Fruit fly (Drosophila melanogaster) whole organism, embryonic: ENCODE measurements around the gene CG18810.

ENCODE experiments used
- Bteb2 ChIP-seq: fragments of 200-800 bp; sonication (Bioruptor generic); optimal IDR thresholded peaks from 2 replicates; lab custom pipeline; 2016; ENCODE audit warnings: missing biosample characterization, missing genetic modification characterization
- CG10147 ChIP-seq: fragments of 200-800 bp; sonication (Bioruptor generic); optimal IDR thresholded peaks from 2 replicates; lab custom pipeline; 2019; ENCODE audit warnings: missing biosample characterization, mild to moderate bottlenecking, missing genetic modification characterization, moderate library complexity
- CG10654 ChIP-seq: fragments of 200-800 bp; sonication (Bioruptor generic); optimal IDR thresholded peaks from 2 replicates; lab custom pipeline; 2016; ENCODE audit warnings: missing biosample characterization, missing genetic modification characterization
- CG12155 ChIP-seq: fragments of 200-800 bp; sonication (Bioruptor generic); optimal IDR thresholded peaks from 3 replicates; lab custom pipeline; 2016; ENCODE audit warnings: missing biosample characterization, missing genetic modification characterization
- CG12391 ChIP-seq: fragments of 200-800 bp; sonication (Bioruptor generic); optimal IDR thresholded peaks from 3 replicates; lab custom pipeline; 2018; ENCODE audit warnings: missing biosample characterization, mild to moderate bottlenecking, missing genetic modification characterization, moderate library complexity
- CG13624 ChIP-seq: fragments of 200-800 bp; sonication (Bioruptor generic); optimal IDR thresholded peaks from 2 replicates; lab custom pipeline; 2016; ENCODE audit warnings: missing biosample characterization, missing genetic modification characterization
- CG1647 ChIP-seq: fragments of 200-800 bp; sonication (Bioruptor generic); optimal IDR thresholded peaks from 3 replicates; lab custom pipeline; 2016; ENCODE audit warnings: missing biosample characterization, missing genetic modification characterization
- CG17359 ChIP-seq: fragments of 200-800 bp; sonication (Bioruptor generic); optimal IDR thresholded peaks from 3 replicates; lab custom pipeline; 2018; ENCODE audit warnings: missing biosample characterization, mild to moderate bottlenecking, missing genetic modification characterization, moderate library complexity
- CG17612 ChIP-seq: fragments of 200-800 bp; sonication (Bioruptor generic); IDR thresholded peaks from 2 replicates; pipeline ENCODE4 v1.3.6; 2022; ENCODE audit warnings: missing biosample characterization, missing genetic modification characterization
- CG18476 ChIP-seq: fragments of 200-800 bp; sonication (Bioruptor generic); optimal IDR thresholded peaks from 2 replicates; lab custom pipeline; 2016; ENCODE audit warnings: missing biosample characterization, mild to moderate bottlenecking, missing genetic modification characterization
- CG30403 ChIP-seq: fragments of 200-800 bp; sonication (Bioruptor generic); optimal IDR thresholded peaks from 3 replicates; lab custom pipeline; 2016; ENCODE audit warnings: missing biosample characterization, missing genetic modification characterization
- CG32772 ChIP-seq: fragments of 200-800 bp; sonication (Bioruptor generic); IDR thresholded peaks from 2 replicates; pipeline ENCODE4 v1.3.6; 2022; ENCODE audit warnings: missing biosample characterization, missing genetic modification characterization
- CG33213 ChIP-seq: fragments of 200-800 bp; sonication (Bioruptor generic); optimal IDR thresholded peaks from 3 replicates; lab custom pipeline; 2016; ENCODE audit warnings: missing biosample characterization, missing genetic modification characterization
- CG3407 ChIP-seq: fragments of 200-800 bp; sonication (Bioruptor generic); optimal IDR thresholded peaks from 2 replicates; lab custom pipeline; 2018; ENCODE audit warnings: missing biosample characterization, mild to moderate bottlenecking, missing genetic modification characterization
- CG4328 ChIP-seq: fragments of 200-800 bp; sonication (Bioruptor generic); optimal IDR thresholded peaks from 3 replicates; lab custom pipeline; 2017; ENCODE audit warnings: missing biosample characterization, missing genetic modification reagents, missing genetic modification characterization
- CG4820 ChIP-seq: fragments of 200-800 bp; sonication (Bioruptor generic); optimal IDR thresholded peaks from 3 replicates; lab custom pipeline; 2016; ENCODE audit warnings: missing biosample characterization, missing genetic modification characterization
- CG9817 ChIP-seq: fragments of 200-800 bp; sonication (Bioruptor generic); optimal IDR thresholded peaks from 2 replicates; lab custom pipeline; 2018; ENCODE audit warnings: missing biosample characterization, mild to moderate bottlenecking, missing genetic modification characterization, moderate library complexity
- CHES-1-like ChIP-seq: fragments of 200-800 bp; sonication (Bioruptor generic); optimal IDR thresholded peaks from 2 replicates; lab custom pipeline; 2016; ENCODE audit warnings: missing biosample characterization, missing genetic modification characterization
- CoRest ChIP-seq: fragments of 200-800 bp; sonication (Bioruptor generic); optimal IDR thresholded peaks from 3 replicates; lab custom pipeline; 2018; ENCODE audit warnings: missing biosample characterization, mild to moderate bottlenecking, missing genetic modification characterization, moderate library complexity
- Dip2 ChIP-seq: fragments of 200-800 bp; sonication (Bioruptor generic); IDR thresholded peaks from 2 replicates; pipeline ENCODE4 v1.3.6; 2022; ENCODE audit warnings: missing biosample characterization, missing genetic modification characterization
- Drgx ChIP-seq: fragments of 200-800 bp; sonication (Bioruptor generic); IDR thresholded peaks from 2 replicates; pipeline ENCODE4 v1.3.6; 2022; ENCODE audit warnings: missing biosample characterization, missing genetic modification characterization
- E2f1 ChIP-seq: fragments of 200-800 bp; sonication (Bioruptor generic); IDR thresholded peaks from 2 replicates; pipeline ENCODE4 v1.3.6; 2022; ENCODE audit warnings: missing biosample characterization, missing genetic modification characterization
- Fer3 ChIP-seq: fragments of 200-800 bp; sonication (Bioruptor generic); optimal IDR thresholded peaks from 2 replicates; lab custom pipeline; 2018; ENCODE audit warnings: missing biosample characterization, mild to moderate bottlenecking, missing genetic modification characterization, moderate library complexity
- Hand ChIP-seq: fragments of 200-800 bp; sonication (Bioruptor generic); optimal IDR thresholded peaks from 2 replicates; lab custom pipeline; 2017; ENCODE audit warnings: mild to moderate bottlenecking, missing biosample characterization, missing genetic modification reagents, missing genetic modification characterization
- Hr3 ChIP-seq: fragments of 200-800 bp; sonication (Bioruptor generic); optimal IDR thresholded peaks from 3 replicates; lab custom pipeline; 2016; ENCODE audit warnings: missing biosample characterization, missing genetic modification characterization
- MESR4 ChIP-seq: fragments of 200-800 bp; sonication (Bioruptor generic); optimal IDR thresholded peaks from 2 replicates; lab custom pipeline; 2018; ENCODE audit warnings: missing biosample characterization, mild to moderate bottlenecking, missing genetic modification characterization, moderate library complexity
- Max ChIP-seq: fragments of 200-800 bp; sonication (Bioruptor generic); optimal IDR thresholded peaks from 2 replicates; lab custom pipeline; 2016; ENCODE audit warnings: missing biosample characterization, mild to moderate bottlenecking, missing genetic modification characterization
- Meics ChIP-seq: fragments of 200-800 bp; sonication (Bioruptor generic); optimal IDR thresholded peaks from 2 replicates; lab custom pipeline; 2017; ENCODE audit warnings: missing biosample characterization, mild to moderate bottlenecking, missing genetic modification characterization
- Mrtf ChIP-seq: fragments of 200-800 bp; sonication (Bioruptor generic); IDR thresholded peaks from 3 replicates; pipeline ENCODE4 v1.3.6; 2022; ENCODE audit warnings: missing biosample characterization, missing genetic modification characterization
- Neu2 ChIP-seq: fragments of 200-800 bp; sonication (Bioruptor generic); optimal IDR thresholded peaks from 3 replicates; lab custom pipeline; 2016; ENCODE audit warnings: missing biosample characterization, missing genetic modification characterization, borderline replicate concordance
- Six4 ChIP-seq: fragments of 200-800 bp; sonication (Bioruptor generic); optimal IDR thresholded peaks from 2 replicates; lab custom pipeline; 2016; ENCODE audit warnings: missing biosample characterization, missing genetic modification characterization
- Trl ChIP-seq, 3 experiments: fragments of >200 bp in 2 of 3; fragments of 200-800 bp in 1 of 3; sonication (Bioruptor generic) in 1 of 3; optimal IDR thresholded peaks; 2 replicates in 1 of 3; 3 replicates in 2 of 3; lab custom pipeline; 2016 to 2017; ENCODE audit warnings: missing biosample characterization in 1 of 3, missing genetic modification characterization in 1 of 3
- Xrp1 ChIP-seq: fragments of 200-800 bp; sonication (Bioruptor generic); IDR thresholded peaks from 2 replicates; pipeline ENCODE4 v1.3.6; 2022; ENCODE audit warnings: missing biosample characterization, missing genetic modification characterization
- al ChIP-seq: fragments of 200-800 bp; sonication (Bioruptor generic); IDR thresholded peaks from 2 replicates; pipeline ENCODE4 v1.3.6; 2022; ENCODE audit warnings: missing biosample characterization, missing genetic modification characterization
- ash1 ChIP-seq: fragments of 200-800 bp; sonication (Bioruptor generic); optimal IDR thresholded peaks from 2 replicates; lab custom pipeline; 2018; ENCODE audit warnings: missing biosample characterization, mild to moderate bottlenecking, missing genetic modification characterization
- chm ChIP-seq: fragments of 200-800 bp; sonication (Bioruptor generic); IDR thresholded peaks from 2 replicates; pipeline ENCODE4 v1.3.6; 2022; ENCODE audit warnings: missing biosample characterization, missing genetic modification characterization
- danr ChIP-seq: fragments of 200-800 bp; sonication (Bioruptor generic); IDR thresholded peaks from 2 replicates; pipeline ENCODE4 v1.3.6; 2022; ENCODE audit warnings: missing biosample characterization, missing genetic modification characterization
- dmrt11E ChIP-seq: fragments of 200-800 bp; sonication (Bioruptor generic); optimal IDR thresholded peaks from 3 replicates; lab custom pipeline; 2018; ENCODE audit warnings: missing biosample characterization, mild to moderate bottlenecking, missing genetic modification characterization, moderate library complexity
- fd96Cb ChIP-seq: fragments of 200-800 bp; sonication (Bioruptor generic); optimal IDR thresholded peaks from 2 replicates; lab custom pipeline; 2018; ENCODE audit warnings: missing biosample characterization, mild to moderate bottlenecking, missing genetic modification characterization, moderate library complexity
- fu2 ChIP-seq: fragments of 200-800 bp; sonication (Bioruptor generic); optimal IDR thresholded peaks from 2 replicates; lab custom pipeline; 2016; ENCODE audit warnings: missing biosample characterization, missing genetic modification characterization
- her ChIP-seq: fragments of 200-800 bp; sonication (Bioruptor generic); optimal IDR thresholded peaks from 2 replicates; lab custom pipeline; 2016; ENCODE audit warnings: missing biosample characterization, missing genetic modification characterization
- ken ChIP-seq: fragments of 200-800 bp; sonication (Bioruptor generic); IDR thresholded peaks from 3 replicates; pipeline ENCODE4 v1.3.6; 2022; ENCODE audit warnings: missing biosample characterization, missing genetic modification characterization
- maf-S ChIP-seq: fragments of 200-800 bp; sonication (Bioruptor generic); optimal IDR thresholded peaks from 2 replicates; lab custom pipeline; 2016; ENCODE audit warnings: missing biosample characterization, missing genetic modification characterization
- pan ChIP-seq, 4 experiments: fragments of >200 bp in 3 of 4; fragments of 200-800 bp in 1 of 4; sonication (Bioruptor generic) in 1 of 4; optimal IDR thresholded peaks in 3 of 4; IDR thresholded peaks in 1 of 4; 2 replicates each; pipeline versions ENCODE4 v1.3.6 to Lab custom; 2017 to 2022; ENCODE audit warnings: missing biosample characterization in 2 of 4, missing genetic modification characterization in 2 of 4, mixed read lengths in 1 of 4
- repo ChIP-seq: fragments of 200-800 bp; sonication (Bioruptor generic); optimal IDR thresholded peaks from 2 replicates; lab custom pipeline; 2016; ENCODE audit warnings: missing biosample characterization, missing genetic modification characterization
- sqz ChIP-seq: fragments of 200-800 bp; sonication (Bioruptor generic); optimal IDR thresholded peaks from 3 replicates; lab custom pipeline; 2018; ENCODE audit warnings: missing biosample characterization, mild to moderate bottlenecking, missing genetic modification characterization
- stwl ChIP-seq: fragments of 200-800 bp; sonication (Bioruptor generic); optimal IDR thresholded peaks from 3 replicates; lab custom pipeline; 2018; ENCODE audit warnings: missing biosample characterization, mild to moderate bottlenecking, missing genetic modification characterization, moderate library complexity
- sug ChIP-seq: fragments of 200-800 bp; optimal IDR thresholded peaks from 2 replicates; lab custom pipeline; 2019; ENCODE audit warnings: missing biosample characterization, mild to moderate bottlenecking, missing genetic modification characterization, moderate library complexity
- tx ChIP-seq: fragments of 200-800 bp; sonication (Bioruptor generic); optimal IDR thresholded peaks from 2 replicates; lab custom pipeline; 2016; ENCODE audit warnings: missing biosample characterization, missing genetic modification characterization
- unpg ChIP-seq: fragments of 200-800 bp; sonication (Bioruptor generic); optimal IDR thresholded peaks from 3 replicates; lab custom pipeline; 2018; ENCODE audit warnings: missing biosample characterization, mild to moderate bottlenecking, missing genetic modification characterization, moderate library complexity

The CG18810 gene

dm6 chr2L:20649891-20650290, 1.2 kb downstream of the CG18810 start, which contains the start of gene CG2611 (continued):
- TF ChIP-seq ken (GFP tag; lab: Robert Waterston, UW): 0 out of 3 replicates have a peak, but pooled peaks have one; percentile 38
- peak; percentile 36 for TF ChIP-seq Fer3 (tag; lab: Kevin White, UChicago)
- 0 out of 2 replicates have a peak, but pooled peaks have one; percentile 11 for TF ChIP-seq E2f1 (GFP tag; lab: Robert Waterston, UW)
- TF ChIP-seq CG4820 (GFP tag; lab: Kevin White, UChicago): peak; percentile 37
- no peak for TF ChIP-seq CG17612 (GFP tag; lab: Robert Waterston, UW)
- no peak for TF ChIP-seq Drgx (GFP tag; lab: Robert Waterston, UW)
- TF ChIP-seq CG17359 (tag; lab: Kevin White, UChicago): peak; percentile 1
- no peak for TF ChIP-seq ash1 (GFP tag; lab: Kevin White, UChicago)
- peak; percentile 46 for TF ChIP-seq Max
- peak; percentile 37 for TF ChIP-seq Hr3 (GFP tag; lab: Kevin White, UChicago)
- no peak for TF ChIP-seq CG32772
- TF ChIP-seq sqz: no peak
- TF ChIP-seq Dip2 (GFP tag; lab: Robert Waterston, UW): no peak
- TF ChIP-seq pan (optimal IDR thresholded peaks at IDR 0.05; lab: Kevin White, UChicago): no peak
- TF ChIP-seq pan (GFP tag; optimal IDR thresholded peaks at IDR 0.05 in 1 of 2, IDR thresholded peaks at IDR 0.05 in 1 of 2): peak in 1 of 2 experiments; percentile 59
- peak; percentile 34 for TF ChIP-seq CG9817 (tag; lab: Kevin White, UChicago)
- peak; percentile 44 for TF ChIP-seq CG18476 (GFP tag; lab: Kevin White, UChicago)
- TF ChIP-seq Bteb2 (GFP tag; lab: Kevin White, UChicago): peak; percentile 3
- peak; percentile 56 for TF ChIP-seq Xrp1 (GFP tag; lab: Robert Waterston, UW)
- peak; percentile 60 for TF ChIP-seq CG13624 (GFP tag; lab: Kevin White, UChicago)
- peak; percentile 61 for TF ChIP-seq CG30403 (GFP tag; lab: Kevin White, UChicago)
- TF ChIP-seq CG12391: peak; percentile 63
- peak; percentile 29 for TF ChIP-seq her
- peak; percentile 44 for TF ChIP-seq CG10654 (GFP tag; lab: Kevin White, UChicago)
- peak; percentile 40 for TF ChIP-seq CG1647 (GFP tag; lab: Kevin White, UChicago)
- peak; percentile 51 for TF ChIP-seq CoRest (tag; lab: Kevin White, UChicago)
- TF ChIP-seq sug (tag; lab: Kevin White, UChicago): peak; percentile 26
- no peak for TF ChIP-seq Mrtf (GFP tag; lab: Robert Waterston, UW)
- peak; percentile 46 for TF ChIP-seq CG12155
- no peak for TF ChIP-seq repo
- peak; percentile 49; the same call in 1 of the 2 replicates for TF ChIP-seq al
- TF ChIP-seq fd96Cb: peak; percentile 8
- TF ChIP-seq fu2 (GFP tag; lab: Kevin White, UChicago): peak; percentile 41
- TF ChIP-seq unpg (GFP tag; lab: Kevin White, UChicago): no peak
- TF ChIP-seq danr (GFP tag; lab: Robert Waterston, UW): no peak
- TF ChIP-seq chm (GFP tag; lab: Robert Waterston, UW): peak; percentile 9; the same call in 1 of the 2 replicates
- TF ChIP-seq CG3407 (GFP tag; lab: Kevin White, UChicago): no peak
- no peak for TF ChIP-seq Trl (optimal IDR thresholded peaks at IDR 0.05; lab: Kevin White, UChicago)
- peak; percentile 71 for TF ChIP-seq Trl (GFP tag; optimal IDR thresholded peaks at IDR 0.05; lab: Kevin White, UChicago)
- peak; percentile 37 for TF ChIP-seq tx (GFP tag; lab: Kevin White, UChicago)
- TF ChIP-seq Neu2: peak; percentile 3
- TF ChIP-seq stwl (tag; lab: Kevin White, UChicago): peak; percentile 15
- peak; percentile 65 for TF ChIP-seq CHES-1-like (GFP tag; lab: Kevin White, UChicago)
- peak; percentile 47 for TF ChIP-seq Meics (GFP tag; lab: Kevin White, UChicago)
- peak; percentile 32 for TF ChIP-seq CG10147 (GFP tag; lab: Kevin White, UChicago)
- peak; percentile 45 for TF ChIP-seq dmrt11E
- TF ChIP-seq maf-S: peak; percentile 22
- peak; percentile 22 for TF ChIP-seq Hand
- TF ChIP-seq CG33213 (GFP tag; lab: Kevin White, UChicago): peak; percentile 36
- TF ChIP-seq MESR4: peak; percentile 29
- TF ChIP-seq CG4328: no peak
- TF ChIP-seq Six4 (GFP tag; lab: Kevin White, UChicago): peak; percentile 28
